Worm (Caenorhabditis elegans): ENCODE measurements around the gene F55G7.4.
"Not testable (repeated sequence)": the region's sequence is repeated elsewhere in the genome, so short reads cannot be mapped to it uniquely, and the experiment has no call there.

The F55G7.4 gene

DNA sequence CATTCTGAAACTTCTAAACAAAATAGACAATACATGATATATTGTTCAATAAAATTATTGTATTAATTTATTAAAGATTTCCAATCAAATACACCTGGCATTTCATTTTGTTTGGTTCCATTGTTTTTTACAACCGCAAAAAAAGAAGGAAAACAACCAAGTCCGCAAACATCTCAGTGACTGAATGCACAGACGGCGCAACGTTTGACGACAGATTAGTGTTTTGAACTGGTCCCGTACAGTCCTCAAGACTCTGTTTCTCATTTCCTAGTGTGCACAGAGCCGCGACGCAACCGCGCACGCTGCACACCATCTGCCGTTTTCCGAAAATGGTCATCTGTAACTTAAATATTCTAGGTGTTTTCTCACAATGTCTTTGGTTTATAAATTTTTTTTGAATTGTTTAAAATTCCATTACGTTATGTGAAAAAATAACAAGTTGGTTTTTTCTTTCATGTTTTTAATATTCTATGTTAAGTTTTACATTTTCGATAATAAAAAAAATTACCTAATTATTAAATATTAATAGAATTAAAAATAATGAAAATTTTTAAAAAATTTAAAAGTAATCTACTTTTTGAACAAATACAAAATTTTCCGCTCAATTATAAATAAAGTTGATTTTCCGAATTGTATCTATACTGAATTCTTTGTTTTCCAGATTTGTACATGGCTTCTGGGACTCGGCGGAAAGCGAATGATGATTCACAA, 20.7 kb downstream of the F55G7.4 start, which contains the start of gene lsd-1:
Gene lsd-1, plus strand, starts transcription at position 661 of the 711 bp plus-strand sequence.
- TF ChIP-seq dao-5 (tag; optimal IDR thresholded peaks at IDR 0.05) = no peak
- no peak for TF ChIP-seq W03F9.2 (tag; optimal IDR thresholded peaks at IDR 0.05)
- TF ChIP-seq him-1 (tag; optimal IDR thresholded peaks at IDR 0.05) = no peak

DNA sequence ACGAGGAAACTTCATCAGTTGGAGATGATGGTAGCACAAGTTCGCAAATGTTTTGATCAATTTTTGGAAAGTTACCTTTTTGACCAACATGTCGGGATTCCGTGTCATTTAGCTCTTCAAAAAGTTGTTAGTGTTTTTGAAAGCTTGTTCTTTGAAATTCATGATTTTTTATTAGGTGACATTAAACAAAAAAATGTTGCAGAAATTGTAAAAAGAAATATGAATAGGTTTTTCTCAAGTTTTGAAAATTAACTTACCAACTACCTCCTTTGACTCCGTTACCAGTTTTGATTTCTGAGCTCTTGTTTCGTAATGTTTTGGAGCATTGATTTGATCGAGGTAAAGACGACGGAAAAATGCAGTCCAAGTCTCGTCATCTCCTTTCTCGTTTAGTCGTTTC, 24.4 kb downstream of the F55G7.4 start:
- no peak for TF ChIP-seq W03F9.2 (tag; optimal IDR thresholded peaks at IDR 0.05)
- no peak for TF ChIP-seq him-1 (tag; optimal IDR thresholded peaks at IDR 0.05)
- no peak for TF ChIP-seq dao-5 (tag; optimal IDR thresholded peaks at IDR 0.05)

DNA sequence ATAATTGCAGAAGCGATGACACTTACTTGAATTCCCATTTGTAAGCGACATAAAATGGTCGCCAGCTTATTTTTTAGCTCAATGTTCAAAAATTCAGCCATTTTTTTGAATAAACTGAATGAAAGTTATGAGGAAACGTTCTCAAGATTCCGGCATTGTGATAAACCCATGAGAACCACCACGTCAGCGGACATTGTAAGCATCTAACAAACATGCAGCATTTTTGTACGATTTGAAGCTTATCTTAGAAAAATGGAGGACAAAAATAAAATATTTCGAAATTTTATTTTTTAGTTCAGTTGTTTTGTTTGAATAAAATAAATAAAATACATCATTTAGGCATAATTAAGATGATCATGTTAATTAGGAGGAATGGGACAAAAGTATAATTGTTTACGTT, 25.5 kb downstream of the F55G7.4 start, which contains the start of gene T08D10.4:
Gene T08D10.4, minus strand, starts transcription at position 101 of the 400 bp plus-strand sequence.
- no peak for TF ChIP-seq W03F9.2 (tag; optimal IDR thresholded peaks at IDR 0.05)
- no peak for TF ChIP-seq dao-5 (tag; optimal IDR thresholded peaks at IDR 0.05)
- TF ChIP-seq him-1 (tag; optimal IDR thresholded peaks at IDR 0.05) = no peak

DNA sequence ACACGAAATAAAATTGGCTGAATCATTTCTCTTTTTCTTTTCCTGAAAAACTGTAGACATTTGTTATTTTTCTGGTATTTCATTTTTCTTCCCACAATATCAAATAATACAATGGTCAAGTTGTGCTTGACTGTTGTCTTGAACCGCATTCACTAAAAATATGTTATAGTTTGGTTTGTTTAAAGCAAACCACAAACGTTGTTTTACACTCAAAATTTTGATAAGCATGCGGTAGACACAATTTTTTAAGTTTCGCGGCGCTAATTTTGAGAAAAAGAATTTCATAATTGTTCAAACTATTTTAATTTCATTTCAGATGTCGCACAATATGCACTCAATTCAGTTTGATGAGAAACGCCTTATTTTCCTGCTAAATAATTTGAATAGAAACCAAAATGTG, 27.4 kb downstream of the F55G7.4 start, which contains the start of gene T08D10.3:
Gene T08D10.3, plus strand, starts transcription at position 301 of the 400 bp plus-strand sequence.
- TF ChIP-seq W03F9.2 (tag; optimal IDR thresholded peaks at IDR 0.05) (no peak), him-1 (tag; optimal IDR thresholded peaks at IDR 0.05) (no peak), dao-5 (tag; optimal IDR thresholded peaks at IDR 0.05) (no peak)

DNA sequence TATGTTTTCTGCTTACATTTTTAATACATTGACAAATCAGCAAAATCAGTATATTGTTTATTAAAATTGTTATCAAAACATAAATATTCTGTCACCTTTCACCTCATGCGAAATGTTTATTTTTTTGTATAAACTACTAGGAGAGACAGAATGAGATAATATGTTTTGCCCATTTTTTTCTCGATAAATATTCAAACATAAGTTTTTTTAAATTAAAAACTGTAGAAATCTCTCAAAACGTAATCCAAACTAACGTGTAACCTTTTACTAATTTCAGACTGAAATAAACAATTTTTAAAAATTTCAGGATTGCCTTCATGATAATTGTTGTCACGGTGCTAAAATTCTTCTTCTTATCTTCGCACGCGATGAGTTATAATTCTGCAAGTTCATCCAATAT, 29.6 kb downstream of the F55G7.4 start, which contains the start of gene T08D10.5:
Gene T08D10.5, plus strand, starts transcription at position 301 of the 400 bp plus-strand sequence.
- TF ChIP-seq him-1 (tag; optimal IDR thresholded peaks at IDR 0.05) (no peak), W03F9.2 (tag; optimal IDR thresholded peaks at IDR 0.05) (no peak), dao-5 (tag; optimal IDR thresholded peaks at IDR 0.05) (no peak)

DNA sequence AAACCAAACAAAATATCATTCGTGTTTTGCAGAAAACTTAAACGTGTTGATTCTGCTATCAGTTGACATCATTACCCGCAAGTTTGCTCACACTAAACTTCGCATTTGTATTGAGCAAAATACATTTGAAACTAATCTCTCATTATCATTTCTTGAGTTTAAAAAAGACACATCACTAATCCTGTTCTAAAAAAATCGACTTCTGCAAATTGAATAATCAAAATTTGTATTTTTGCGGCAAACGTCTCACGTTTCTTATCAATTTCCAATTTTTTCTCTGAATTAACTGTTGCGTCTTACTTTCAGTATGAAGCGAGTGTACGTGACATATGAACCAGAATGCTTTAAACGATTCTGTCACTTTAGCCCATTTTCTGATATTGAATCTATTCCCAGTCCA, 32.2 kb downstream of the F55G7.4 start, which contains the start of gene C49F5.8:
Gene C49F5.8, plus strand, starts transcription at position 301 of the 400 bp plus-strand sequence.
- TF ChIP-seq W03F9.2 (tag; optimal IDR thresholded peaks at IDR 0.05) (no peak), dao-5 (tag; optimal IDR thresholded peaks at IDR 0.05) (no peak), him-1 (tag; optimal IDR thresholded peaks at IDR 0.05) (no peak)

ce11 chrX:11961103-11961502, 33.4 kb downstream of the F55G7.4 start, which contains the start of gene C49F5.13:
C49F5.13 (plus strand) TSS chrX:11961403.
- not testable (repeated sequence) for TF ChIP-seq W03F9.2, him-1, dao-5 (tag; optimal IDR thresholded peaks at IDR 0.05)

DNA sequence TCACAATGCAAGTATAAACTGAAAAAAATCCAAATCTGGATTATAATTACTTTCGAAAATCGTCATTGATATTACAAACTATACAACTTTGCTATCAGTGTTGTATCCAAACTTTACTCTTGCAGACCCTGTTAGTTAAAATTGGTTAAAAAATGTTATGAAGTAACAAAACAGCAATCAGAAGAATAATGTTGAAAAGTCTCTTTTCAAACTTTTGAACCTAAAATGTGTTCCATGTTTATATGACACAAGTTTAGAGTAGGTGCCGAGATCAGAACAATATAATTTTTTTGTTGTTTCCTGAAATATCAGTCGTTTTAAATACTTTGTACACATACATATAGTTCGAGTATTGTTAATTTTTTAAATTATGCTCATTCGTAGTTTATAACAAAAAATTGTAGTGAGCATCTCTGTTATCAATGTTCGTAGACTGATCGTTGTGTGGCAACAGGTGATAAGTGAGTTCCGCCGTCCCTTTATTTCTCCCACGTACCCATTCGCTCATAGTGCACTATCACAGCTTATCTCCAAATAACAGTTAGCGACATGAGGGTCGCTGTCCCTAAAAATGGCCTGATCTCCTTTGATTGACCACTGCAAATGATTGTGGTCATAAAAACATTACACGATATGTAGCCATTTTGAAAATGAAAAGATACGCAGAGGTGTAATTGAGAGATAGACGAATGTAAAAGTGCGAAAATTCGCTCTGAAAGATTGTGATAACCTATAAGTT, 34.5 kb downstream of the F55G7.4 start:
- TF ChIP-seq dao-5 (tag; optimal IDR thresholded peaks at IDR 0.05) (no peak), W03F9.2 (tag; optimal IDR thresholded peaks at IDR 0.05) (no peak), him-1 (tag; optimal IDR thresholded peaks at IDR 0.05) (no peak)

DNA sequence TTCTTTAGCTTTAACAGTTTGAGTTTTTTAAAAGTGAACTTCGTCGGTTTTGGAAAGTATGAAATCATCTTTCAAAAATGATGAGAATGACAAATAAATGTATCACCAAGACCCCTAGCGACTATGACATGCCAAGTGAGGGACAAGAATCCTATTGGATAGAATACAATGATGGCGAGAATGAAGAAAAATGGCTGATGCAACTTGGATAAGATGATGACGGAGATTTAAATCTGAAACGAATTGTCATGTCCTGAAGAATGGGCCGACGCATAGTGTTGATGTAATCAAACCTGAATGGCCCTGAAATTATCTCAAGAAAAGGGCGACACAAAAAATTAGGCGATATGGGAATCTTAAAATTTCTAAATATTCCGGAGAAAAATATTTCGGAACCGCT, 36.0 kb downstream of the F55G7.4 start:
- TF ChIP-seq W03F9.2 (tag; optimal IDR thresholded peaks at IDR 0.05) (no peak), dao-5 (tag; optimal IDR thresholded peaks at IDR 0.05) (no peak), him-1 (tag; optimal IDR thresholded peaks at IDR 0.05) (no peak)

ce11 chrX:11964555-11964954, 36.9 kb downstream of the F55G7.4 start:
- no peak for TF ChIP-seq W03F9.2 (tag; optimal IDR thresholded peaks at IDR 0.05)
- no peak for TF ChIP-seq dao-5 (tag; optimal IDR thresholded peaks at IDR 0.05)
- TF ChIP-seq him-1 (tag; optimal IDR thresholded peaks at IDR 0.05) = no peak

ce11 chrX:11965163-11965562, 37.5 kb downstream of the F55G7.4 start:
- no peak for TF ChIP-seq him-1 (tag; optimal IDR thresholded peaks at IDR 0.05)
- no peak for TF ChIP-seq dao-5 (tag; optimal IDR thresholded peaks at IDR 0.05)
- TF ChIP-seq W03F9.2 (tag; optimal IDR thresholded peaks at IDR 0.05) = no peak

DNA sequence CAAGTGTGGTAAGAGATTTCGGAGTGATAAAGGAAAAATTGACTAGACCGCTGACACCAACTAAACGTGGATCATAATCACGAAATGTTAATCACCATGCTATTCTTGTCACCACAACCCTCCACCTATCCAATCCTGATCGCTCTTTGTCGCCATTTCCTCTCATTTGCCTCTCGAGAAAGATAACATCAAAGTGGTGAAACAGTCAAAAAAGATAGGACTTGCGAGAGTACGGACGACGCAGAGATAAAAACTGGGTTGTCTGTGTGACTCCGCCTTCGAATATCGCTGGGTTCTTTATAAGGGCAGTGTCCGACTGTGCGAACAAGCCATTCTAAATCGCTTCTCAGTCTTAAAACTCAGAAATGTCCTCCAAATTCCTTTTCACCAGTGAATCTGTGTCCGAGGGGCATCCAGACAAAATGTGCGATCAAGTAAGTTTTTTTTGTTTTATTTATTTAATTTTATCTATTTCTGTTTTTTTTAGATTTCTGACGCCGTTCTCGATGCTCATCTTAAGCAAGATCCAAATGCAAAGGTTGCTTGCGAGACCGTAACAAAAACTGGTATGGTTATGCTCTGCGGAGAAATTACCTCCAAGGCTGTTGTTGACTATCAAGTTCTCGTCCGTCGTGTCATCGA, 38.1 kb downstream of the F55G7.4 start, which contains the start of gene sams-1:
Gene sams-1, plus strand, starts transcription at position 300 of the 642 bp plus-strand sequence.
- TF ChIP-seq dao-5 (tag; optimal IDR thresholded peaks at IDR 0.05) (no peak), W03F9.2 (tag; optimal IDR thresholded peaks at IDR 0.05) (no peak), him-1 (tag; optimal IDR thresholded peaks at IDR 0.05) (no peak)

DNA sequence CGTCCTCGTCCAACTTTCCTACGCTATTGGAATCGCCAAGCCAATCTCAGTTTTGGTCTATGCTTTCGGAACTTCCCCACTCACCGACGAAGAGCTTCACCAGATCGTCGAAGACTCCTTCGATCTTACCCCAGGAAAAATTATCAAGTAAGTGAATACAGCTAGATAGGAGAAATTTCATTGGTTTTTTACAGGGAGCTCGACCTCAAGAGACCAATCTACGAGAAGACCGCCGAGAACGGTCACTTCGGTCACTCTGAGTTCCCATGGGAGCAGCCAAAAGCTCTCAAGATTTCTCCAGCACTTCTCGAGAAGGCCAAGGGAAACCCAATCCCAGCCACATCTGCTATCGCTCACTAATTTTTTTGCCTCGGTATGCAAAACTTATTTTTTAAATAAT, 39.3 kb downstream of the F55G7.4 start:
- TF ChIP-seq W03F9.2 (tag; optimal IDR thresholded peaks at IDR 0.05) (no peak), him-1 (tag; optimal IDR thresholded peaks at IDR 0.05) (no peak), dao-5 (tag; optimal IDR thresholded peaks at IDR 0.05) (no peak)

All from whole organism, L4/young adult.